Worm (Caenorhabditis elegans) whole organism, L2 larva: ENCODE data around the gene catp-8.

ENCODE experiments used
- C34F6.9 ChIP-seq: fragments of 150-350 bp; optimal IDR thresholded peaks from 2 replicates; lab custom pipeline; 2014; ENCODE audit warnings: missing biosample characterization, missing genetic modification characterization
- F13H6.1 ChIP-seq: sonication (generic microtip); optimal IDR thresholded peaks from 2 replicates; lab custom pipeline; 2016; ENCODE audit warnings: missing genetic modification characterization, missing compliant biosample characterization
- R02D3.7 ChIP-seq: fragments of 150-350 bp; optimal IDR thresholded peaks from 2 replicates; lab custom pipeline; 2014; ENCODE audit warnings: missing biosample characterization, missing genetic modification characterization
- Y55F3AM.14 ChIP-seq: fragments of 200-800 bp; sonication (Bioruptor generic); optimal IDR thresholded peaks from 2 replicates; lab custom pipeline; 2018; ENCODE audit warnings: mild to moderate bottlenecking, missing genetic modification characterization, missing compliant biosample characterization
- alr-1 ChIP-seq: fragments of 150-350 bp; optimal IDR thresholded peaks from 2 replicates; lab custom pipeline; 2014; ENCODE audit warnings: missing biosample characterization, missing genetic modification characterization
- aly-2 ChIP-seq: fragments of 150-350 bp; optimal IDR thresholded peaks from 2 replicates; lab custom pipeline; 2014; ENCODE audit warnings: missing biosample characterization, missing genetic modification characterization
- ama-1 ChIP-seq: fragments of 150-350 bp; optimal IDR thresholded peaks from 2 replicates; lab custom pipeline; 2018; ENCODE audit warnings: inconsistent platforms
- blmp-1 ChIP-seq: sonication (generic microtip); optimal IDR thresholded peaks from 2 replicates; lab custom pipeline; 2017; ENCODE audit warnings: missing genetic modification characterization, mild to moderate bottlenecking, missing compliant biosample characterization, antibody characterized with exemption, moderate library complexity; ENCODE audit not compliant: insufficient read depth
- ceh-16 ChIP-seq: fragments of 150-350 bp; optimal IDR thresholded peaks from 2 replicates; lab custom pipeline; 2014; ENCODE audit warnings: missing biosample characterization, missing genetic modification characterization
- ceh-82 ChIP-seq: fragments of 150-350 bp; optimal IDR thresholded peaks from 2 replicates; lab custom pipeline; 2014; ENCODE audit warnings: missing biosample characterization, missing genetic modification characterization
- crh-2 ChIP-seq: sonication (generic microtip); optimal IDR thresholded peaks from 2 replicates; lab custom pipeline; 2017; ENCODE audit warnings: missing biosample characterization, missing genetic modification characterization
- dmd-4 ChIP-seq: sonication (generic microtip); optimal IDR thresholded peaks from 2 replicates; lab custom pipeline; 2017; ENCODE audit warnings: missing biosample characterization, missing genetic modification characterization
- egl-27 ChIP-seq: sonication (generic microtip); optimal IDR thresholded peaks from 3 replicates; lab custom pipeline; 2017; ENCODE audit warnings: missing biosample characterization, missing genetic modification reagents, missing genetic modification characterization
- elt-1 ChIP-seq: fragments of 150-350 bp; optimal IDR thresholded peaks from 2 replicates; lab custom pipeline; 2014; ENCODE audit warnings: missing biosample characterization, missing genetic modification characterization
- elt-3 ChIP-seq: sonication (generic microtip); optimal IDR thresholded peaks from 2 replicates; lab custom pipeline; 2017; ENCODE audit warnings: missing biosample characterization, missing genetic modification characterization
- fos-1 ChIP-seq: fragments of 150-350 bp; optimal IDR thresholded peaks from 2 replicates; lab custom pipeline; 2014; ENCODE audit warnings: missing biosample characterization, missing genetic modification characterization
- gmeb-1 ChIP-seq: fragments of 150-350 bp; optimal IDR thresholded peaks from 2 replicates; lab custom pipeline; 2014; ENCODE audit warnings: missing biosample characterization, missing genetic modification characterization
- lin-11 ChIP-seq: fragments of 150-350 bp; sonication (generic microtip); optimal IDR thresholded peaks from 2 replicates; lab custom pipeline; 2014; ENCODE audit warnings: missing biosample characterization, missing genetic modification characterization, inconsistent platforms, mixed read lengths
- lin-13 ChIP-seq: fragments of 150-350 bp; optimal IDR thresholded peaks from 2 replicates; lab custom pipeline; 2014; ENCODE audit warnings: missing biosample characterization, missing genetic modification reagents, missing genetic modification characterization
- lin-39 ChIP-seq: fragments of 150-350 bp; optimal IDR thresholded peaks from 2 replicates; lab custom pipeline; 2014; ENCODE audit warnings: missing biosample characterization, missing genetic modification reagents, missing genetic modification characterization
- lsy-2 ChIP-seq, 2 experiments: fragments of 150-350 bp in 1 of 2; sonication (generic microtip) in 1 of 2; optimal IDR thresholded peaks; 2 replicates each; lab custom pipeline; 2014 to 2017; ENCODE audit warnings: missing biosample characterization in 2 of 2, missing genetic modification characterization in 2 of 2
- mab-5 ChIP-seq: fragments of 150-350 bp; optimal IDR thresholded peaks from 2 replicates; lab custom pipeline; 2014; ENCODE audit warnings: missing biosample characterization, missing genetic modification characterization
- mbf-1 ChIP-seq: sonication (generic microtip); optimal IDR thresholded peaks from 2 replicates; lab custom pipeline; 2017; ENCODE audit warnings: missing biosample characterization, missing genetic modification characterization
- mdl-1 ChIP-seq, 2 experiments: fragments of 150-350 bp in 1 of 2; sonication (generic microtip) in 1 of 2; optimal IDR thresholded peaks; 2 replicates each; lab custom pipeline; 2017; ENCODE audit warnings: missing biosample characterization in 2 of 2, missing genetic modification characterization in 2 of 2
- nhr-11 ChIP-seq: fragments of 150-350 bp; optimal IDR thresholded peaks from 2 replicates; lab custom pipeline; 2014; ENCODE audit warnings: missing biosample characterization, missing genetic modification characterization
- nhr-12 ChIP-seq: fragments of 150-350 bp; optimal IDR thresholded peaks from 2 replicates; lab custom pipeline; 2014; ENCODE audit warnings: missing biosample characterization, missing genetic modification characterization
- nhr-129 ChIP-seq: fragments of 150-350 bp; optimal IDR thresholded peaks from 2 replicates; lab custom pipeline; 2014; ENCODE audit warnings: missing biosample characterization, missing genetic modification characterization
- nhr-21 ChIP-seq: fragments of 150-350 bp; optimal IDR thresholded peaks from 2 replicates; lab custom pipeline; 2014; ENCODE audit warnings: missing biosample characterization, missing genetic modification characterization
- nhr-23 ChIP-seq: fragments of 150-350 bp; optimal IDR thresholded peaks from 2 replicates; lab custom pipeline; 2014; ENCODE audit warnings: missing biosample characterization, missing genetic modification reagents, missing genetic modification characterization
- nhr-237 ChIP-seq: fragments of 150-350 bp; optimal IDR thresholded peaks from 2 replicates; lab custom pipeline; 2014; ENCODE audit warnings: missing biosample characterization, missing genetic modification characterization
- nhr-25 ChIP-seq: fragments of 150-350 bp; sonication (generic microtip); optimal IDR thresholded peaks from 3 replicates; lab custom pipeline; 2014; ENCODE audit warnings: missing biosample characterization, missing genetic modification characterization
- nhr-6 ChIP-seq: fragments of 150-350 bp; optimal IDR thresholded peaks from 2 replicates; lab custom pipeline; 2014; ENCODE audit warnings: missing biosample characterization, missing genetic modification characterization
- nhr-77 ChIP-seq: fragments of 150-350 bp; optimal IDR thresholded peaks from 2 replicates; lab custom pipeline; 2014; ENCODE audit warnings: missing biosample characterization, missing genetic modification characterization
- peb-1 ChIP-seq: fragments of 150-350 bp; optimal IDR thresholded peaks from 2 replicates; lab custom pipeline; 2014; ENCODE audit warnings: missing biosample characterization, missing genetic modification characterization
- sem-4 ChIP-seq: fragments of 150-350 bp; optimal IDR thresholded peaks from 2 replicates; lab custom pipeline; 2014; ENCODE audit warnings: missing biosample characterization, missing genetic modification reagents, missing genetic modification characterization
- skn-1 ChIP-seq: sonication (generic microtip); optimal IDR thresholded peaks from 2 replicates; lab custom pipeline; 2017; ENCODE audit warnings: missing biosample characterization, missing genetic modification characterization
- sma-3 ChIP-seq: sonication (generic microtip); optimal IDR thresholded peaks from 2 replicates; lab custom pipeline; 2016; ENCODE audit warnings: missing genetic modification reagents, missing genetic modification characterization, missing compliant biosample characterization
- sma-9 ChIP-seq, 2 experiments: fragments of 150-350 bp in 1 of 2; sonication (generic microtip) in 1 of 2; optimal IDR thresholded peaks; 2 replicates each; lab custom pipeline; 2014 to 2016; ENCODE audit warnings: missing genetic modification characterization in 2 of 2, mild to moderate bottlenecking in 1 of 2, missing biosample characterization in 1 of 2, missing compliant biosample characterization in 1 of 2, missing genetic modification reagents in 1 of 2, moderate library complexity in 1 of 2
- snpc-4 ChIP-seq: fragments of 150-350 bp; optimal IDR thresholded peaks from 2 replicates; lab custom pipeline; 2014; ENCODE audit warnings: missing biosample characterization, missing genetic modification characterization
- unc-39 ChIP-seq: fragments of 150-350 bp; optimal IDR thresholded peaks from 2 replicates; lab custom pipeline; 2014; ENCODE audit warnings: missing biosample characterization, missing genetic modification characterization
- unc-55 ChIP-seq: fragments of 150-350 bp; sonication (generic microtip); optimal IDR thresholded peaks from 3 replicates; lab custom pipeline; 2014; ENCODE audit warnings: missing biosample characterization, missing genetic modification reagents, missing genetic modification characterization
- unc-62 ChIP-seq: fragments of 150-350 bp; optimal IDR thresholded peaks from 2 replicates; lab custom pipeline; 2014; ENCODE audit warnings: missing biosample characterization, missing genetic modification reagents, missing genetic modification characterization
- zag-1 ChIP-seq: fragments of 150-350 bp; optimal IDR thresholded peaks from 2 replicates; lab custom pipeline; 2014; ENCODE audit warnings: missing biosample characterization, missing genetic modification characterization
- ztf-1 ChIP-seq: fragments of 200-800 bp; sonication (Bioruptor generic); conservative IDR thresholded peaks from 2 replicates; pipeline ENCODE4 v1.3.6; 2022; ENCODE audit warnings: missing genetic modification characterization, missing compliant biosample characterization
- ztf-4 ChIP-seq: fragments of 150-350 bp; optimal IDR thresholded peaks from 2 replicates; lab custom pipeline; 2014; ENCODE audit warnings: missing biosample characterization, missing genetic modification characterization

Gene catp-8

DNA sequence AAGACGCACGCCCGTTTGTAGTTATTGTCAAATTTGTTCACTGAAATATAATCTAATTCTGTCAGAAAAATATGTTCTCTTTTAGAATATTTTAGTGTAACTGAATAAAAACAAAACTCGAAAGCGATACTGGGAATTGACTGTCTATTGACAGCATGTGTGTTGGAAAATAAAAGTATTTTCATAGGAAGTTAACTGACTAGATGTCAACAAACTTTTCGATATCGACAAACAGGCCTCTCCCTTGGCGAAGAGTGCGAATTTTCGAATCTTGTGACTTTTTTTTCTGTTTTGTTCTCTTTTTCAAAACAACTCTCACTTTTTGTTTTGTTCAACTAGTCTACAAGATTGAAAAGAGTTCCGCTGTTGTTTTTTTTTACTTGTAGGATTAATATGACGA is 40.8 kb downstream of the catp-8 start:
- TF ChIP-seq sma-3 (GFP tag; lab: Kevin White, UChicago) (no peak), nhr-129 (tag; lab: Kevin White, UChicago) (peak; percentile 40), nhr-21 (tag; lab: Kevin White, UChicago) (no peak), nhr-77 (tag; lab: Kevin White, UChicago) (no peak)

DNA sequence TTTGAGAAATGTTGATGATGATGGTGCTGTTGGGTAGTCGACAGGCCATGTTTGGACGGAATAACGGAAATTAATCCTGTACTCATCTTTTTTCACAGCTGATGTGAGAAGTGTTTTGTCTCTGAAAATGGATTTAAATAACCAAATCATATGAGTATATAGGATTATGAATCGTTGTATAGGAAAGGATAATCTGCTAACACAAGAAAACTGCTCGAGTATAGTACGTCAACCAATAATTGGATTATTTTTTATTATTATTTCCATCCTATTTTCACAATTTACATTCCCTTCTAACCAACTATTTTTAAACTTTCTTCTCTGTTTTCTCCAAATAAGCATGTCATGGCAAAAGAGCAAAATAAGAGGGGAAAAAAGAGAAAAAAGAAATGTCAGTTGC is 43.3 kb downstream of the catp-8 start:
- TF ChIP-seq nhr-11 (tag; lab: Kevin White, UChicago) (no peak), F13H6.1 (tag; lab: Kevin White, UChicago) (no peak), mdl-1 (tag; optimal IDR thresholded peaks at IDR 0.05; lab: Kevin White, UChicago) (no peak), nhr-25 (no peak), nhr-77 (tag; lab: Kevin White, UChicago) (no peak), sem-4 (tag; lab: Kevin White, UChicago) (no peak)

DNA sequence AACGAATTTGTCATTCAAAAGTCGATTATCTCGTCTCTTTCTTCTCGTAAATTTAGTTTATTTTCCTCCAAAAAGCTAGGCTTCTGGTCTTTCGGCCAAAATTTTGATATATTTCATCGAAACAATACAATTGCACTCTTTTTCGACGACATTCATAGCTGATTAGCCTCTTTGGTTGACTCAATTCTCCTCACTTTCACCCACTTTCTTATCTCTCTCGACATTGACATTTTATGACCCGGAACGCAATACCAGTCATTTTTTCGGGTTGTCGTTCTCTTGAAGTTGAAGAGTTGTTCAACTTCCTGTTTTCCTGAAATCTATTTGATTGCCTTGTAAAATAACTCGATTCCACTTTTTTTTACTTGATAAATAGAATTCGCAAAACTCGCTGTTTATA is 44.5 kb downstream of the catp-8 start:
- no peak for TF ChIP-seq skn-1
- TF ChIP-seq fos-1 (tag; lab: Kevin White, UChicago), result peak; percentile 80
- no peak for TF ChIP-seq F13H6.1 (tag; lab: Kevin White, UChicago)
- TF ChIP-seq R02D3.7 (tag; lab: Kevin White, UChicago), result no peak
- no peak for TF ChIP-seq lsy-2 (tag; optimal IDR thresholded peaks at IDR 0.05; lab: Kevin White, UChicago)

DNA sequence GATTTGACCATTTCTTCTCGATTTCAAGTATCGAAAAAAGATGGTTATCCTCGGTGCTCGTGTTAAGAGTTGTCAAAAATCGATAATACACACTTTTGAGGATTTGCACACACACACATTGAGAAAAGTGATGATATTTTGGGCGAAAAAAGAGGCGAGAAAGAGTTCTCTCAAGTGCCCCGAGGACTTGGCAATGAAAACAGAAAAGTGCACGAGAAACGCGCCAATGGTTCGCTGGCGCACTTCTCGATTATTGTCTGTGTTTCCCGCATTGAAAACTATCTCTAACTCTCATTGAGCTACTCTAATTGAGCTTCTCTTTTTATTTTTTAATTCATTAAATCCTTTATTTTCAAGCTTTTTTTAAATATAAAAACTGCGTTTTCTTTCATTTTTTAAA is 45.3 kb downstream of the catp-8 start:
- peak; percentile 82 for TF ChIP-seq F13H6.1 (tag; lab: Kevin White, UChicago)
- TF ChIP-seq ceh-82 (tag; lab: Kevin White, UChicago), result no peak
- TF ChIP-seq blmp-1, result no peak
- TF ChIP-seq ztf-1, result no peak
- TF ChIP-seq ceh-16 (tag; lab: Kevin White, UChicago), result no peak
- no peak for TF ChIP-seq nhr-237 (tag; lab: Kevin White, UChicago)
- TF ChIP-seq nhr-11 (tag; lab: Kevin White, UChicago), result no peak
- peak; percentile 31 for TF ChIP-seq sma-3 (GFP tag; lab: Kevin White, UChicago)
- TF ChIP-seq elt-1 (tag; lab: Kevin White, UChicago), result no peak
- no peak for TF ChIP-seq nhr-21 (tag; lab: Kevin White, UChicago)
- TF ChIP-seq unc-55 (GFP tag; lab: Kevin White, UChicago), result peak; percentile 91
- no peak for TF ChIP-seq alr-1 (tag; lab: Kevin White, UChicago)
- TF ChIP-seq ztf-4 (tag; lab: Kevin White, UChicago), result peak; percentile 55
- TF ChIP-seq nhr-12 (tag; lab: Kevin White, UChicago), result no peak
- TF ChIP-seq mab-5 (tag; lab: Kevin White, UChicago), result peak; percentile 49
- peak; percentile 44 for TF ChIP-seq egl-27 (tag; lab: Kevin White, UChicago)
- no peak for TF ChIP-seq nhr-6 (tag; lab: Kevin White, UChicago)
- TF ChIP-seq sem-4 (tag; lab: Kevin White, UChicago), result peak; percentile 48
- TF ChIP-seq snpc-4 (tag; lab: Kevin White, UChicago), result peak; percentile 10
- TF ChIP-seq dmd-4 (tag; lab: Kevin White, UChicago), result no peak
- TF ChIP-seq aly-2 (tag; lab: Kevin White, UChicago), result no peak
- peak; percentile 80 for TF ChIP-seq nhr-129 (tag; lab: Kevin White, UChicago)
- TF ChIP-seq lin-11 (tag; lab: Kevin White, UChicago), result peak; percentile 20
- peak; percentile 73 for TF ChIP-seq gmeb-1 (tag; lab: Kevin White, UChicago)
- TF ChIP-seq elt-3 (tag; lab: Kevin White, UChicago), result no peak
- peak; percentile 54 for TF ChIP-seq zag-1 (tag; lab: Kevin White, UChicago)
- no peak for TF ChIP-seq lin-39 (tag; lab: Kevin White, UChicago)
- peak; percentile 73 to 84 for TF ChIP-seq lsy-2 (tag; optimal IDR thresholded peaks at IDR 0.05; lab: Kevin White, UChicago)
- TF ChIP-seq unc-39 (tag; lab: Kevin White, UChicago), result no peak
- no peak for TF ChIP-seq skn-1
- no peak for TF ChIP-seq peb-1
- peak; percentile 49 for TF ChIP-seq fos-1 (tag; lab: Kevin White, UChicago)
- TF ChIP-seq Y55F3AM.14 (GFP tag; lab: Kevin White, UChicago), result no peak
- TF ChIP-seq mbf-1, result no peak
- TF ChIP-seq nhr-77 (tag; lab: Kevin White, UChicago), result no peak
- TF ChIP-seq lin-13 (GFP tag; lab: Kevin White, UChicago), result peak; percentile 63
- TF ChIP-seq ama-1, result no peak
- no peak for TF ChIP-seq nhr-23
- TF ChIP-seq mdl-1 (tag; optimal IDR thresholded peaks at IDR 0.05; lab: Kevin White, UChicago), result no peak
- TF ChIP-seq nhr-25, result no peak
- TF ChIP-seq sma-9 (GFP tag; optimal IDR thresholded peaks at IDR 0.05; lab: Kevin White, UChicago), result peak; percentile 53
- no peak for TF ChIP-seq sma-9 (tag; optimal IDR thresholded peaks at IDR 0.05; lab: Kevin White, UChicago)
- TF ChIP-seq unc-62 (GFP tag; lab: Kevin White, UChicago), result no peak
- peak; percentile 68 for TF ChIP-seq crh-2 (tag; lab: Kevin White, UChicago)
- TF ChIP-seq C34F6.9 (tag; lab: Kevin White, UChicago), result peak; percentile 90
